Fruit fly (Drosophila melanogaster): ENCODE data around the gene CG17190.

DNA sequence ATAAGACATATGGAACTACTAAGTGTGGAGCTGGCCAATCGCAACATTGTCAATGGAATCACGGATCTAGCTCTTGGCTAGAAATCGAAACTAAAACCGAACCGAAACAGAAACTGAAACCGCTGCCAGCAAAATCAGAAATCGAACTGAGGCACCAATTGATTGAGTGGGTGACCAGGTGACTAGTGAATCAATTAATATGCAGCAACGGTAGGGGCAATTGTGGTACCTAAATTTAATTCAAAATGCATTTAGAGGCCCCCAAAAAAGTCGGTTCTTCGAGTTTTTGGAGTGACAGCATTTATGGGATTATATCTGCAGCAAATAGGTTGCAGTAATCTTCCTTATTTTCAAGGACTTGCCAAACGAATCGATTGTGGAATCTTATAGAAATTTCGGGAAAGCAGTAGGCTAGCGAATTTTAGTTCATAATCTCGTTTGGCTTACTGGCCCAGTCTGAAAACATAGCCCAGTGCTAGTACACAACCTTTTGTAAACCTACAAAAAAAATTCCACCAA lies at the start of gene CG17190, which contains the start of gene CG4836:
- TF ChIP-seq toe (GFP tag; optimal IDR thresholded peaks at IDR 0.05) (no peak), CG5204 (GFP tag; optimal IDR thresholded peaks at IDR 0.05) (no peak), cic (GFP tag; optimal IDR thresholded peaks at IDR 0.05) (no peak), Clk (GFP tag; optimal IDR thresholded peaks at IDR 0.05) (no peak), CG14711 (tag; optimal IDR thresholded peaks at IDR 0.05) (no peak), CG12768 (GFP tag; optimal IDR thresholded peaks at IDR 0.05) (no peak), bab1 (GFP tag; optimal IDR thresholded peaks at IDR 0.05) (no peak), cnc (optimal IDR thresholded peaks at IDR 0.05) (no peak), CG33017 (tag; optimal IDR thresholded peaks at IDR 0.05) (no peak), CG7045 (GFP tag; optimal IDR thresholded peaks at IDR 0.05) (no peak), kay (GFP tag; ENCODE audit: borderline replicate concordance) (no peak), Hr96 (GFP tag; optimal IDR thresholded peaks at IDR 0.05) (no peak), CG7101 (tag; optimal IDR thresholded peaks at IDR 0.05) (no peak), CG1620 (GFP tag; optimal IDR thresholded peaks at IDR 0.05) (no peak)
